Worm (Caenorhabditis elegans) whole organism, midembryonic: ENCODE measurements around the gene Y47D7A.18.

Experiments
- T22C8.4 ChIP-seq: fragments of 200-800 bp; sonication (Bioruptor generic); IDR thresholded peaks from 2 replicates; pipeline ENCODE4 v1.3.6; 2022; ENCODE audit warnings: missing genetic modification characterization, missing compliant biosample characterization
- cog-1 ChIP-seq: sonication (generic microtip); optimal IDR thresholded peaks from 2 replicates; lab custom pipeline; 2016; ENCODE audit warnings: missing genetic modification characterization, missing compliant biosample characterization
- flt-1 ChIP-seq: fragments of 200-800 bp; sonication (Bioruptor generic); IDR thresholded peaks from 2 replicates; pipeline ENCODE4 v1.3.6; 2022; ENCODE audit warnings: missing genetic modification characterization, missing compliant biosample characterization
- klf-2 ChIP-seq: fragments of 200-800 bp; sonication (Bioruptor generic); conservative IDR thresholded peaks from 2 replicates; pipeline ENCODE4 v1.3.6; 2022; ENCODE audit warnings: missing genetic modification reagents, missing genetic modification characterization, missing compliant biosample characterization
- med-1 ChIP-seq: sonication (generic microtip); optimal IDR thresholded peaks from 2 replicates; lab custom pipeline; 2017; ENCODE audit warnings: missing genetic modification characterization, mild to moderate bottlenecking, missing compliant biosample characterization, antibody characterized with exemption, missing genetic modification reagents; ENCODE audit not compliant: insufficient read depth
- ref-1 ChIP-seq: fragments of 200-800 bp; sonication (Bioruptor generic); conservative IDR thresholded peaks from 2 replicates; pipeline ENCODE4 v1.3.6; 2022; ENCODE audit warnings: missing genetic modification reagents, missing genetic modification characterization, missing compliant biosample characterization
- tab-1 ChIP-seq: fragments of 200-800 bp; sonication (Bioruptor generic); IDR thresholded peaks from 2 replicates; pipeline ENCODE4 v1.3.6; 2022; ENCODE audit warnings: missing genetic modification characterization, missing compliant biosample characterization
- ztf-23 ChIP-seq: fragments of 200-800 bp; sonication (Bioruptor generic); IDR thresholded peaks from 2 replicates; pipeline ENCODE4 v1.3.6; 2022; ENCODE audit warnings: missing genetic modification reagents, missing genetic modification characterization, missing compliant biosample characterization
- ztf-29 ChIP-seq: fragments of 200-800 bp; sonication (Bioruptor generic); IDR thresholded peaks from 2 replicates; pipeline ENCODE4 v1.3.6; 2022; ENCODE audit warnings: missing genetic modification reagents, missing genetic modification characterization, missing compliant biosample characterization

Gene Y47D7A.18

DNA sequence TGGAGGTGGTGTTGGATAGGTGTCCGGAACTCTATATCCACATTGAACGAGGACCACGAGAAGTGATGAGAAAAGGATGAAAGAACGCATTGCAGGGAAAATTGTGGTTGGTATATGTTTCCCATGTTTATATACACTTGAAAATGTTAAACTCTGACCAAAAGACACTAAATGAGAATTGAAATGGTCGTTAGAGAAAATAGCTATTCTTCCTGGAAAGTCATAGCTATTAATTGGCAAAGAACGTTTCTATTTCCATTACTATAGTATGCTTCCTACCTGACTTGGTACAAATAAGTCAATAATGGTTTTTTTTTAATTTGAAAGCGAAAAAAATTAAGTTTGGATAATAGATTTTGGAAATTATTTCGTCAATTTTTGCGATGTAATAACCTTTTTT lies at the start of gene Y47D7A.18:
Y47D7A.18 (minus strand) TSS at position 101 of the 400 bp plus-strand sequence.
- TF ChIP-seq klf-2 (no peak), T22C8.4 (GFP tag; lab: Robert Waterston, UW) (no peak), med-1 (GFP tag; lab: Kevin White, UChicago) (no peak), cog-1 (tag; lab: Kevin White, UChicago) (no peak), ztf-29 (GFP tag; lab: Robert Waterston, UW) (no peak), flt-1 (GFP tag; lab: Robert Waterston, UW) (no peak), ref-1 (GFP tag; lab: Robert Waterston, UW) (no peak), tab-1 (no peak), ztf-23 (no peak)

DNA sequence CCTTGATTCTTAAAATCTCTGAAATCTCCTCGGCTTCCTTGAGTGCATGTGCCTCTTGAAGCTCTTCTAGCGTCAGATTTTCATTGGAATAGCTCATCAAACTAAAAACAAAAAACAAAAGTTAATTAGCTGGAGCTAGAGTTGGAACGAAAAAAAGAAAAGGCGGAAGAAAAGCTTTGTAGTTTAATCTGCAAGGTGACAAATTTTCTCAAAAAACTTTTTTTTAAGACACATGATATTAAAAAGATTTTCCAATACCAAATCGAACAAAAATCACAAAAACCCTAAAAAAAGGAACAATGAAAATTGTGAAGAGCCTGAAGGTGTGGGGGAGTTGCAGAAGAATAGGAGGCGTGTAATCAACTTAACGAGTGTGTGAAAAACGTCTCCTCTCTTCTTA lies 38.0 kb upstream of the Y47D7A.18 start, which contains the start of gene gnrr-5:
gnrr-5 (minus strand) TSS at position 101 of the 400 bp plus-strand sequence.
- TF ChIP-seq tab-1 (no peak), klf-2 (no peak), ztf-23 (no peak), T22C8.4 (GFP tag; lab: Robert Waterston, UW) (no peak), cog-1 (tag; lab: Kevin White, UChicago) (no peak)

- TF ChIP-seq med-1 (GFP tag; lab: Kevin White, UChicago) (no peak), ztf-23 (no peak), T22C8.4 (GFP tag; lab: Robert Waterston, UW) (no peak), ref-1 (GFP tag; lab: Robert Waterston, UW) (no peak), ztf-29 (GFP tag; lab: Robert Waterston, UW) (no peak), cog-1 (tag; lab: Kevin White, UChicago) (no peak), klf-2 (no peak), flt-1 (GFP tag; lab: Robert Waterston, UW) (no peak), tab-1 (no peak)
Observed at ce11 chrV:4450523-4451089, 34.0 kb upstream of the Y47D7A.18 start, which contains the start of gene rft-2. rft-2 (minus strand) TSS chrV:4450563.

DNA sequence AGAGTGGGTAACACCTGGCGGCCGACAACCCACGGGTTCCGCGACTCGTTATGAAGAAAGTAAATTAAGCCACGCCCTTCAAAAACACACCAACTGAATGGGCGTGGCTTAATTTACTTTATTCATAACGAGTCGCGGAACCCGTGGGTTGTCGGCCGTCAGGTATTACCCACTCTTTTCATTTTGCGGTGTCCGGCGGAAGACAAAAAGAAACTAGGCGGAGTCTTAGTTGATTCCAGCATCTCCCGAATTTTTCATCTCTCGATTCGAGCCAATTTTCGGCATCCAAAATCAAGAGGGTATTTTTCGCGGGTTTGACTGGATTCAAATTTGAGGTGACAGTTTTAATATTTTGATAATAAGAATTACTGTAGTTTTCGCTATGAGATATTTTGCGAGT lies 31.0 kb upstream of the Y47D7A.18 start:
- no peak for TF ChIP-seq T22C8.4 (GFP tag; lab: Robert Waterston, UW)
- TF ChIP-seq ztf-23 = no peak
- no peak for TF ChIP-seq med-1 (GFP tag; lab: Kevin White, UChicago)
- no peak for TF ChIP-seq cog-1 (tag; lab: Kevin White, UChicago)
- TF ChIP-seq ref-1 (GFP tag; lab: Robert Waterston, UW) = no peak
- no peak for TF ChIP-seq tab-1
- TF ChIP-seq flt-1 (GFP tag; lab: Robert Waterston, UW) = no peak
- TF ChIP-seq klf-2 = no peak
- no peak for TF ChIP-seq ztf-29 (GFP tag; lab: Robert Waterston, UW)

DNA sequence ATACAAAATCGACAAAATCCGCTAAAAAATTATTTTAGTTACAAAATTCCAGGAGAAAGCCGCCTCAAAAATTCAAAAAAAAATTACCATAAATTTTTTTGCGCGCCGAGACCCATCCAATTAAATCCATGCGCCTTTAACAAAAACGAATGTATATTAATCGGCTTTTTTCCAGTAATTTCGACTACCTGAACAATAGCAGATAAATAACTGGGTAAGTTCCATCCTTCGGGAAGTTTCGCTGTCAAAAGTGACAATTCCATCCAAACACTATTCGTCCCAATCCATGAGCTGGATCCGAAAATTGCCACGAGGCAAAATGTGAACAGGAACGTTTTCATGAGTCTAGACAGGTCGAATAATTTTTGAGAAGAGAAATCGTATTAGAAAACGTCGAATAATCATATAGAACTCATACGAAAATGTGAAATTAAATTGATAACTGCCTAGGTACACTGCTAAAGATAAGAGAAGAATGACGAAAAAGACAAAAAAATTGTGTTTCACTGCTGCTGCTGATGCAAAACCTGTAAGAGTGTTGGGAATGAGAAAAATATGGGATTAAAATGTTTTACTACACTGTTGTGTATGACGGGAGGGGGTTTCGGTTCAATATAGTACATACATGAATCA lies 26.3 kb upstream of the Y47D7A.18 start, which contains the start of gene rft-1:
rft-1 (minus strand) TSS at position 475 of the 633 bp plus-strand sequence.
- TF ChIP-seq ztf-23 = no peak
- TF ChIP-seq med-1 (GFP tag; lab: Kevin White, UChicago) = no peak
- TF ChIP-seq T22C8.4 (GFP tag; lab: Robert Waterston, UW) = no peak
- no peak for TF ChIP-seq flt-1 (GFP tag; lab: Robert Waterston, UW)
- TF ChIP-seq ref-1 (GFP tag; lab: Robert Waterston, UW) = no peak
- no peak for TF ChIP-seq tab-1
- no peak for TF ChIP-seq ztf-29 (GFP tag; lab: Robert Waterston, UW)
- no peak for TF ChIP-seq cog-1 (tag; lab: Kevin White, UChicago)
- no peak for TF ChIP-seq klf-2

DNA sequence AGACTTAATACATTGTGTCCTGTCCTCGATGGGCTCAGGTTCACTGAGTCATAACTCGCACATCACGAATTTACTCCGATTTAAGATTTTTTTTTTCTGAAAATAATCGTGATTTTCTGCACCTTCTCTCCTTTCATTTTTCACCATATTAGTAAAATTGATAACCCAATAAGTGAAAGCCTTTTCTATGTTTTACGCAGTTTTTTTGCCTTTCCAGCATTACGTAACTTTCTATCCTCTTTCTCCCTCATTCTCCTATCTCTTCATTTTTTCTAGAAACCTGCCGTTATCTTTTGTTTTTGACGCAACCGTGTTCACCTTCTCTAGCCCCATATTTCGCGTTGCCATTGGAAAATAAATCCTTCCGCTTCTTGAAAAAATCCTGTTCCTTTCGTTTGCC lies 20.6 kb upstream of the Y47D7A.18 start:
- TF ChIP-seq tab-1 = no peak
- no peak for TF ChIP-seq klf-2
- no peak for TF ChIP-seq ref-1 (GFP tag; lab: Robert Waterston, UW)
- TF ChIP-seq ztf-29 (GFP tag; lab: Robert Waterston, UW) = no peak
- TF ChIP-seq cog-1 (tag; lab: Kevin White, UChicago) = no peak
- no peak for TF ChIP-seq ztf-23
- TF ChIP-seq T22C8.4 (GFP tag; lab: Robert Waterston, UW) = no peak
- TF ChIP-seq flt-1 (GFP tag; lab: Robert Waterston, UW) = no peak
- TF ChIP-seq med-1 (GFP tag; lab: Kevin White, UChicago) = no peak

DNA sequence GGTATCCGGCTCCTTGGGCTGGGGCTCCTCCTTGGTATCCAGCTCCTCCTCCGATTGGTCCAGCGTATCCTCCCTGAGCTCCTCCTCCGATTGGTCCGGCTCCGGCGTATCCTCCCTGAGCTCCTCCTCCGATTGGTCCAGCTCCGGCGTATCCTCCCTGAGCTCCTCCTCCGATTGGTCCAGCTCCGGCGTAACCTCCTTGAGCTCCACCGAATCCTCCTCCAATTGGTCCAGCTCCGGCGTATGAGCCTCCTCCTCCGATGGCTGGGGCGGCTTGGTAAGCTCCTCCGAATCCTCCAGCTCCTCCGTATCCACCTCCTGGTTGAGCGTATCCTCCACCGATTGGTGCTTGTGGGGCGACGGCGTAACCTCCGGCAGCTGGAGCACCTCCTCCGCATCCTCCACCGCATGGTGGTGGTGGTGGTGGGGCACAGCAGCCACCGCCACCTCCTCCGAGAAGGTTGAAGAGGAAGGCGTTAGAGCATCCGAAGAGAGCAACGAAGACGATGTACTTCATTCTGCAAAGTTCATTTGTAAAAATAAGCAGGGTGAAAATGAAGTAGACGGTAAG lies 18.9 kb upstream of the Y47D7A.18 start, which contains the start of gene Y47D7A.13:
Y47D7A.13 (minus strand) TSS at position 517 of the 571 bp plus-strand sequence.
- no peak for TF ChIP-seq flt-1 (GFP tag; lab: Robert Waterston, UW)
- TF ChIP-seq ztf-23 = no peak
- TF ChIP-seq klf-2 = no peak
- no peak for TF ChIP-seq ref-1 (GFP tag; lab: Robert Waterston, UW)
- no peak for TF ChIP-seq med-1 (GFP tag; lab: Kevin White, UChicago)
- TF ChIP-seq ztf-29 (GFP tag; lab: Robert Waterston, UW) = no peak
- TF ChIP-seq T22C8.4 (GFP tag; lab: Robert Waterston, UW) = no peak
- TF ChIP-seq cog-1 (tag; lab: Kevin White, UChicago) = no peak
- no peak for TF ChIP-seq tab-1

ce11 chrV:4432783-4433237 lies 16.2 kb upstream of the Y47D7A.18 start, which contains the start of gene Y47D7A.15:
Y47D7A.15 (minus strand) TSS chrV:4433187.
- TF ChIP-seq flt-1 (GFP tag; lab: Robert Waterston, UW) (0 out of 2 replicates have a peak, but pooled peaks have one; percentile 39), ztf-23 (no peak)

DNA sequence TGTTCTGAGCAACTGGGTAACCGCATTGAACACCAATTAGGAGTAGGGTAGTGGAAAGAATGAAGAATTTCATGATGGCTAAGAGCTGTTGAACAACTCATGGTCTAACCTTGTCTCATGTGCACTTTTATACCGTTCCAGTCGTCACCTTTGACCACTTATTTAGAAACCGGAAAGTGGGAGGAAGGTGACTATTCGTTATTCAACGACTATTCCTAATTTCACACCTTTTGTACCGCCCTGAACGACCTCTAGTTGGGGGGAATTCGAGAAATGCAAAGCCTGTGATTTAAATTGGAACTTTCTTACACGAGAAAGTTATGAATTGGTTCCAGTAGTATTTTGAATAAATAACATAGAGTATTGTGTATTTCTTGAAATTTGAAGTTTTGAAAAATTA lies 13.0 kb upstream of the Y47D7A.18 start, which contains the start of gene Y47D7A.12:
Y47D7A.12 (minus strand) TSS at position 101 of the 400 bp plus-strand sequence.
- TF ChIP-seq ztf-23 (no peak), T22C8.4 (GFP tag; lab: Robert Waterston, UW) (no peak), flt-1 (GFP tag; lab: Robert Waterston, UW) (no peak), klf-2 (no peak), ref-1 (GFP tag; lab: Robert Waterston, UW) (no peak), med-1 (GFP tag; lab: Kevin White, UChicago) (no peak)
